Fruit fly (Drosophila melanogaster): Measurements from ENCODE around the gene Vav.

Vav gene

DNA sequence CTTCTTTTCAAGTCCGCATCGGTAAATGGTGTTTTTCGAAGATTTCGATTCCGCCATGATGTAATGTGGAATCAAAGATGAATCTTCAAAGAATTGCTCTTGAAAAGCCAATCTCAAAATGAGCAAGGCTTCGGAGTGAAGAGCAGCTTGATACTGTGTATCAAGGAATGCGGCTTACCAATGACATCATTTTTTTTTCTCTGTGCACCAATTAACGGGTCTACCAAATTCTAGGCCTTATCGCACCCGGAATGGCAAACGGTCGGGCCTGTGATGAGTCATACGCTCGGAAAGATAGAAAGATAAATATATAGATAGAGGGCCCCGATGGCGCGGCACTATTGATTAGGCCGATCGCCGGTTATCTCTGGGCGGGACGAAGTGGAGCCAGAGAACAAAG lies 55.0 kb downstream of the Vav start:
- TF ChIP-seq ovo (GFP tag; optimal IDR thresholded peaks at IDR 0.05) (peak; percentile 16), CG33017 (tag; optimal IDR thresholded peaks at IDR 0.05) (no peak), CG5204 (GFP tag; optimal IDR thresholded peaks at IDR 0.05) (no peak), bab1 (GFP tag; optimal IDR thresholded peaks at IDR 0.05) (no peak), CG14711 (tag; optimal IDR thresholded peaks at IDR 0.05) (no peak)

DNA sequence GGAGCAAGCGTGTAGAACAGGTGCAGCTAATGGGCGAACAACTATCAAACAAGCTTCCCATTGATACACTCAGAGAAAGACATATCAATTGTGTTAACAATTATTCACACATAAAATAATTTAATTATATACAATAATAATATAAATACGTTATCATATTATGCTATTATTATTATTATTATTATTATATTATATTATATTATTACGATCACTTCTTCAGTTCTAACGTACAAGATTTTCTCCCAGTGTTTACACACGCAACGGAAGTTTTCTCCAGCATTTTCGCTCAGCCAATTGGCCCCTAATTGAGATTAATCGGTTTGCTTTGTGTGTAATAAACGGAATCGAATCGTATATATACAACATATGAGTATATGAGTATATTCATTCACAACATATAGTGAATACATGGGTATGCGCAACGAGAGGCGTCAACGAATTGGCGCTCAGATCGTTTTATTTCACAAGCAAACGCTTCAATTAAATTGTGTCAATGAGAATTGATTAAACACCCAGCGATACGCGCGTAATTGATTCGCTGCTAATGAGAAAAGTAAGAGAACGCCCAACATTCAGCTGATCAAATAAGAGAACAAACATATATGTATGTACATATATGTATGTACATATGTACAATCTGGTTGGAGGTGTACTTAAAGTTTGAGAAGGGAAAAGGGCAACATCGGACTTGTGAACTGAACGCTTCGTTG lies 55.6 kb downstream of the Vav start:
- TF ChIP-seq CG5204 (GFP tag; optimal IDR thresholded peaks at IDR 0.05) (no peak), kay (GFP tag; ENCODE audit: borderline replicate concordance) (no peak), CG12768 (GFP tag; optimal IDR thresholded peaks at IDR 0.05) (no peak), CG33017 (tag; optimal IDR thresholded peaks at IDR 0.05) (peak; percentile 71), CG1620 (GFP tag; optimal IDR thresholded peaks at IDR 0.05) (no peak), CG7101 (tag; optimal IDR thresholded peaks at IDR 0.05) (peak; percentile 77), CG11617 (GFP tag; optimal IDR thresholded peaks at IDR 0.05) (peak; percentile 69), CG14711 (tag; optimal IDR thresholded peaks at IDR 0.05) (peak; percentile 70), toe (GFP tag; optimal IDR thresholded peaks at IDR 0.05) (no peak), pad (GFP tag; optimal IDR thresholded peaks at IDR 0.05) (peak; percentile 44), tj (GFP tag; optimal IDR thresholded peaks at IDR 0.05) (peak; percentile 34), CG7045 (GFP tag; optimal IDR thresholded peaks at IDR 0.05) (no peak), Mnt (GFP tag; optimal IDR thresholded peaks at IDR 0.05) (no peak), bab1 (GFP tag; optimal IDR thresholded peaks at IDR 0.05) (peak; percentile 50), ovo (GFP tag; optimal IDR thresholded peaks at IDR 0.05) (no peak), Clk (GFP tag; optimal IDR thresholded peaks at IDR 0.05) (no peak), cic (GFP tag; optimal IDR thresholded peaks at IDR 0.05) (peak; percentile 49), cnc (optimal IDR thresholded peaks at IDR 0.05) (no peak), Crg-1 (GFP tag; optimal IDR thresholded peaks at IDR 0.05) (no peak), Hr96 (GFP tag; optimal IDR thresholded peaks at IDR 0.05) (no peak)

DNA sequence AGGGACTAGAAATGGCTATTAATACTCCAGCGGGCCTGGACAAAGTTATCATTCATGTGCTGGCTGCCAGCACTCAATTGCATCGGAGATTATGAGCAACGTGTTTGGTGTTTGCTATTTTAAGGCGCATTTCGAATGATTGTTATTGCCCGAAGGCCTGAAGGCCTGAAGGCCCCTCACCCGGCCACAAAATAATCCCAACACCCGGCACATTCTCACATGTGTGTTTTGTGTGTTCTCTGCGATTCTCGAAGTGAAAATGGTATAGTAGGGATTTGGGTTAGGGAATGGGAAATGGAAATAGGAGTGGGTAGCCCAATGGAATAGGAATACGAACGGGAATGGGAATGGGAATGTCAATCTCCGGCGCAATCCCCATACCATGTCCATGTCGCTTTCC lies 57.3 kb downstream of the Vav start:
- no peak for TF ChIP-seq CG7045 (GFP tag; optimal IDR thresholded peaks at IDR 0.05)

DNA sequence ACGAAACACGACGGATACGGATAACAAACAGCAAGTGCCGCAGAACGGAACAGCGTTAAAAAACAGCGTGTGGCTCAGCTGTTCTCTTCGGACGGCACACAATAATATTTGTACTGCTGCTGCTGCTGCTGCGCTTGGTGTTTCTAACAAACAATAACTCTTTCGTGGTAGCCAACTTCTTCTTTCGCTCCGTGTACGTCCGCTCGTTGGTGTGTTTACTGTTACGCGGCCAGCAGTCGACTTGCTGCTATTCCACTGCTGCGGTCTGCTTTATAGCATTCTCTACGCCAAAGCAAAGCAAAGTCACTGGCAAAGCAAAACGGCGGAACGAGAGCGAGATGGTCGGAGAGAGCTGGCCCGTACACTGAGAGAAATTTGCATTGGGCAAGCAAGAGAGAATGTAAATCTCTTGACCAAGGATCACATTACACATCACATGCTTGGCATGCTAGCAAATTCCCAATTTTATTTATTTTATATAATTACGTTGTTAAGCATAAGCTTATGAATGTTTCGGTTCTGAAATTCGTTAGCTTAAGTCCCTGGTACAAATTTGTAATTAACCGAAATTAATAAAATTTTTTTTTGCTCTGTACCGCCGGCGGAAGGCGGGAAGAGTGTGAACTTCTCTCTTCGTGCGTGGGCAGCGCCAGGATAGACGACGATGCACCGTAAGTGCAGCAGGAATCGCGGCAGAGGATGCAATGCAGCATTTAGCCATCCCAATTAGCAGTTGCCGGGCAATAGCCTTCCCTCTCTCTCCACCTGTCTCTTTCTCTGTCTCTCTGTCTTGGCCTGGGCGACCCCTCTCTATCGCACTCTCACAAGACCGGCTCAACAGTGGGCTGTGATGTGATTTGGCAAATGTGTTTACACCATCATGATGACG lies 60.4 kb downstream of the Vav start, which contains the start of gene out:
TSS of gene out (minus strand) at position 287 of the 889 bp plus-strand sequence.
- TF ChIP-seq CG7045 (GFP tag; optimal IDR thresholded peaks at IDR 0.05) (peak; percentile 88), bab1 (GFP tag; optimal IDR thresholded peaks at IDR 0.05) (peak; percentile 94), cnc (optimal IDR thresholded peaks at IDR 0.05) (peak; percentile 24 to 74), pad (GFP tag; optimal IDR thresholded peaks at IDR 0.05) (peak; percentile 80), toe (GFP tag; optimal IDR thresholded peaks at IDR 0.05) (peak; percentile 80), CG14711 (tag; optimal IDR thresholded peaks at IDR 0.05) (peak; percentile 85), Mnt (GFP tag; optimal IDR thresholded peaks at IDR 0.05) (peak; percentile 77), Clk (GFP tag; optimal IDR thresholded peaks at IDR 0.05) (peak; percentile 78), CG33017 (tag; optimal IDR thresholded peaks at IDR 0.05) (peak; percentile 84), Crg-1 (GFP tag; optimal IDR thresholded peaks at IDR 0.05) (peak; percentile 73), kay (GFP tag; ENCODE audit: borderline replicate concordance) (peak; percentile 43), CG12768 (GFP tag; optimal IDR thresholded peaks at IDR 0.05) (peak; percentile 84), tj (GFP tag; optimal IDR thresholded peaks at IDR 0.05) (peak; percentile 78), CG7101 (tag; optimal IDR thresholded peaks at IDR 0.05) (peak; percentile 94), CG1620 (GFP tag; optimal IDR thresholded peaks at IDR 0.05) (peak; percentile 87), cic (GFP tag; optimal IDR thresholded peaks at IDR 0.05) (peak; percentile 56), CG11617 (GFP tag; optimal IDR thresholded peaks at IDR 0.05) (peak; percentile 95), Hr96 (GFP tag; optimal IDR thresholded peaks at IDR 0.05) (peak; percentile 76), ovo (GFP tag; optimal IDR thresholded peaks at IDR 0.05) (peak; percentile 73), CG5204 (GFP tag; optimal IDR thresholded peaks at IDR 0.05) (peak; percentile 83)

All from whole organism, adult.